Worm (Caenorhabditis elegans) whole organism, L2 larva: Measurements from ENCODE around the gene dnj-20.

Experiments used
- C34F6.9 ChIP-seq: fragments of 150-350 bp; optimal IDR thresholded peaks from 2 replicates; lab custom pipeline; 2014; ENCODE audit warnings: missing biosample characterization, missing genetic modification characterization
- F13H6.1 ChIP-seq: sonication (generic microtip); optimal IDR thresholded peaks from 2 replicates; lab custom pipeline; 2016; ENCODE audit warnings: missing genetic modification characterization, missing compliant biosample characterization
- R02D3.7 ChIP-seq: fragments of 150-350 bp; optimal IDR thresholded peaks from 2 replicates; lab custom pipeline; 2014; ENCODE audit warnings: missing biosample characterization, missing genetic modification characterization
- Y55F3AM.14 ChIP-seq: fragments of 200-800 bp; sonication (Bioruptor generic); optimal IDR thresholded peaks from 2 replicates; lab custom pipeline; 2018; ENCODE audit warnings: mild to moderate bottlenecking, missing genetic modification characterization, missing compliant biosample characterization
- ZK546.5 ChIP-seq: sonication (generic microtip); optimal IDR thresholded peaks from 2 replicates; lab custom pipeline; 2017; ENCODE audit warnings: missing biosample characterization, missing genetic modification characterization
- ama-1 ChIP-seq: fragments of 150-350 bp; optimal IDR thresholded peaks from 2 replicates; lab custom pipeline; 2018; ENCODE audit warnings: inconsistent platforms
- ceh-16 ChIP-seq: fragments of 150-350 bp; optimal IDR thresholded peaks from 2 replicates; lab custom pipeline; 2014; ENCODE audit warnings: missing biosample characterization, missing genetic modification characterization
- crh-2 ChIP-seq: sonication (generic microtip); optimal IDR thresholded peaks from 2 replicates; lab custom pipeline; 2017; ENCODE audit warnings: missing biosample characterization, missing genetic modification characterization
- dmd-4 ChIP-seq: sonication (generic microtip); optimal IDR thresholded peaks from 2 replicates; lab custom pipeline; 2017; ENCODE audit warnings: missing biosample characterization, missing genetic modification characterization
- egl-27 ChIP-seq: sonication (generic microtip); optimal IDR thresholded peaks from 3 replicates; lab custom pipeline; 2017; ENCODE audit warnings: missing biosample characterization, missing genetic modification reagents, missing genetic modification characterization
- elt-1 ChIP-seq: fragments of 150-350 bp; optimal IDR thresholded peaks from 2 replicates; lab custom pipeline; 2014; ENCODE audit warnings: missing biosample characterization, missing genetic modification characterization
- elt-3 ChIP-seq: sonication (generic microtip); optimal IDR thresholded peaks from 2 replicates; lab custom pipeline; 2017; ENCODE audit warnings: missing biosample characterization, missing genetic modification characterization
- gmeb-1 ChIP-seq: fragments of 150-350 bp; optimal IDR thresholded peaks from 2 replicates; lab custom pipeline; 2014; ENCODE audit warnings: missing biosample characterization, missing genetic modification characterization
- lin-11 ChIP-seq: fragments of 150-350 bp; sonication (generic microtip); optimal IDR thresholded peaks from 2 replicates; lab custom pipeline; 2014; ENCODE audit warnings: missing biosample characterization, missing genetic modification characterization, inconsistent platforms, mixed read lengths
- lin-13 ChIP-seq: fragments of 150-350 bp; optimal IDR thresholded peaks from 2 replicates; lab custom pipeline; 2014; ENCODE audit warnings: missing biosample characterization, missing genetic modification reagents, missing genetic modification characterization
- lin-39 ChIP-seq: fragments of 150-350 bp; optimal IDR thresholded peaks from 2 replicates; lab custom pipeline; 2014; ENCODE audit warnings: missing biosample characterization, missing genetic modification reagents, missing genetic modification characterization
- lsy-2 ChIP-seq, 2 experiments: fragments of 150-350 bp in 1 of 2; sonication (generic microtip) in 1 of 2; optimal IDR thresholded peaks; 2 replicates each; lab custom pipeline; 2014 to 2017; ENCODE audit warnings: missing biosample characterization in 2 of 2, missing genetic modification characterization in 2 of 2
- mab-5 ChIP-seq: fragments of 150-350 bp; optimal IDR thresholded peaks from 2 replicates; lab custom pipeline; 2014; ENCODE audit warnings: missing biosample characterization, missing genetic modification characterization
- mbf-1 ChIP-seq: sonication (generic microtip); optimal IDR thresholded peaks from 2 replicates; lab custom pipeline; 2017; ENCODE audit warnings: missing biosample characterization, missing genetic modification characterization
- mdl-1 ChIP-seq, 2 experiments: fragments of 150-350 bp in 1 of 2; sonication (generic microtip) in 1 of 2; optimal IDR thresholded peaks; 2 replicates each; lab custom pipeline; 2017; ENCODE audit warnings: missing biosample characterization in 2 of 2, missing genetic modification characterization in 2 of 2
- nhr-10 ChIP-seq: sonication (generic microtip); optimal IDR thresholded peaks from 2 replicates; lab custom pipeline; 2017; ENCODE audit warnings: missing biosample characterization, missing genetic modification characterization
- nhr-11 ChIP-seq: fragments of 150-350 bp; optimal IDR thresholded peaks from 2 replicates; lab custom pipeline; 2014; ENCODE audit warnings: missing biosample characterization, missing genetic modification characterization
- nhr-129 ChIP-seq: fragments of 150-350 bp; optimal IDR thresholded peaks from 2 replicates; lab custom pipeline; 2014; ENCODE audit warnings: missing biosample characterization, missing genetic modification characterization
- nhr-21 ChIP-seq: fragments of 150-350 bp; optimal IDR thresholded peaks from 2 replicates; lab custom pipeline; 2014; ENCODE audit warnings: missing biosample characterization, missing genetic modification characterization
- nhr-23 ChIP-seq: fragments of 150-350 bp; optimal IDR thresholded peaks from 2 replicates; lab custom pipeline; 2014; ENCODE audit warnings: missing biosample characterization, missing genetic modification reagents, missing genetic modification characterization
- nhr-237 ChIP-seq: fragments of 150-350 bp; optimal IDR thresholded peaks from 2 replicates; lab custom pipeline; 2014; ENCODE audit warnings: missing biosample characterization, missing genetic modification characterization
- nhr-25 ChIP-seq: fragments of 150-350 bp; sonication (generic microtip); optimal IDR thresholded peaks from 3 replicates; lab custom pipeline; 2014; ENCODE audit warnings: missing biosample characterization, missing genetic modification characterization
- nhr-77 ChIP-seq: fragments of 150-350 bp; optimal IDR thresholded peaks from 2 replicates; lab custom pipeline; 2014; ENCODE audit warnings: missing biosample characterization, missing genetic modification characterization
- sem-4 ChIP-seq: fragments of 150-350 bp; optimal IDR thresholded peaks from 2 replicates; lab custom pipeline; 2014; ENCODE audit warnings: missing biosample characterization, missing genetic modification reagents, missing genetic modification characterization
- skn-1 ChIP-seq: sonication (generic microtip); optimal IDR thresholded peaks from 2 replicates; lab custom pipeline; 2017; ENCODE audit warnings: missing biosample characterization, missing genetic modification characterization
- sma-3 ChIP-seq: sonication (generic microtip); optimal IDR thresholded peaks from 2 replicates; lab custom pipeline; 2016; ENCODE audit warnings: missing genetic modification reagents, missing genetic modification characterization, missing compliant biosample characterization
- sma-9 ChIP-seq, 2 experiments: fragments of 150-350 bp in 1 of 2; sonication (generic microtip) in 1 of 2; optimal IDR thresholded peaks; 2 replicates each; lab custom pipeline; 2014 to 2016; ENCODE audit warnings: missing genetic modification characterization in 2 of 2, mild to moderate bottlenecking in 1 of 2, missing biosample characterization in 1 of 2, missing compliant biosample characterization in 1 of 2, missing genetic modification reagents in 1 of 2, moderate library complexity in 1 of 2
- snpc-4 ChIP-seq: fragments of 150-350 bp; optimal IDR thresholded peaks from 2 replicates; lab custom pipeline; 2014; ENCODE audit warnings: missing biosample characterization, missing genetic modification characterization
- unc-39 ChIP-seq: fragments of 150-350 bp; optimal IDR thresholded peaks from 2 replicates; lab custom pipeline; 2014; ENCODE audit warnings: missing biosample characterization, missing genetic modification characterization
- unc-55 ChIP-seq: fragments of 150-350 bp; sonication (generic microtip); optimal IDR thresholded peaks from 3 replicates; lab custom pipeline; 2014; ENCODE audit warnings: missing biosample characterization, missing genetic modification reagents, missing genetic modification characterization
- ztf-1 ChIP-seq: fragments of 200-800 bp; sonication (Bioruptor generic); conservative IDR thresholded peaks from 2 replicates; pipeline ENCODE4 v1.3.6; 2022; ENCODE audit warnings: missing genetic modification characterization, missing compliant biosample characterization
- ztf-11 ChIP-seq: sonication (generic microtip); optimal IDR thresholded peaks from 2 replicates; lab custom pipeline; 2017; ENCODE audit warnings: missing biosample characterization, missing genetic modification characterization
- ztf-4 ChIP-seq: fragments of 150-350 bp; optimal IDR thresholded peaks from 2 replicates; lab custom pipeline; 2014; ENCODE audit warnings: missing biosample characterization, missing genetic modification characterization

The dnj-20 gene

DNA sequence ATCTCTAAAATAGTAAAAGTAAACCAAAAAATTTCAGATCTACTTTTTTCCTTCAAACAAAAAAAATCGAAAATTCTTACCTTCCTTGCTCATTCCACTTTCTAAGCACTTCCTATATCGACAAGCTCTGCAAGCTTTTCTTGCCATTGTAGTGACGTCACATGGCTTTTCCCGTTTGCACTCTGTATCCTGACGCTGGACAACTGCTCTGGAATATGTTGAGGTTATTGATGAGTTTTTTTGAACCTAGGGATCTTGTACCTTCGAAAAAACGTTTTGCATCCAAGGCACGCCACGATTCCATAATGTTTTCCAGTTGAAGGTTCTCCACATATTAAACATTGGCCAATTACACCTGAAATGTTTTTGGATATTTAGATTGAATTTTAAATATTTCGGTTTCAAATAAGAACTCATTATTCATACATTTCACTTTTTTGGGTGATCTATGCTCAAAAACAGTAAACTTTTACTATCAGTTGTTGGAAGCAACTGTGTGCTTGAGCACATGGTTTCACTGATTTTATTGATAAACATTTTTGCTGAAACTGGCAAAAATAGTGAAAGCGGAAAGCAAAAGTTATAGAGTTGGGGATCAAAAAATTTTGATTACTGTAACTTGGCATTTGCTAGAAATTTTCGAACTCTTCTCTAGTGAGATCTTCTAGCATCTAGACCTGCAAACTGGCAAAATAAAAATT lies 23.8 kb downstream of the dnj-20 start:
- TF ChIP-seq mab-5, result no peak
- TF ChIP-seq nhr-77 (tag; lab: Kevin White, UChicago), result no peak
- no peak for TF ChIP-seq mdl-1 (tag; optimal IDR thresholded peaks at IDR 0.05; lab: Kevin White, UChicago)
- TF ChIP-seq elt-1, result no peak
- no peak for TF ChIP-seq mbf-1 (tag; lab: Kevin White, UChicago)
- no peak for TF ChIP-seq nhr-21 (tag; lab: Kevin White, UChicago)
- TF ChIP-seq ZK546.5, result no peak
- no peak for TF ChIP-seq gmeb-1 (tag; lab: Kevin White, UChicago)
- TF ChIP-seq nhr-10 (tag; lab: Kevin White, UChicago), result no peak
- TF ChIP-seq sem-4, result no peak
- TF ChIP-seq F13H6.1 (tag; lab: Kevin White, UChicago), result peak; percentile 41
- TF ChIP-seq egl-27 (tag; lab: Kevin White, UChicago), result no peak
- no peak for TF ChIP-seq R02D3.7 (tag; lab: Kevin White, UChicago)
- TF ChIP-seq dmd-4 (tag; lab: Kevin White, UChicago), result no peak
- no peak for TF ChIP-seq elt-3 (tag; lab: Kevin White, UChicago)
- TF ChIP-seq skn-1 (tag; lab: Kevin White, UChicago), result no peak
- TF ChIP-seq sma-3 (GFP tag; lab: Kevin White, UChicago), result no peak
- no peak for TF ChIP-seq ztf-11 (tag; lab: Kevin White, UChicago)
- TF ChIP-seq unc-55 (GFP tag; lab: Kevin White, UChicago), result no peak
- no peak for TF ChIP-seq nhr-23
- no peak for TF ChIP-seq lin-11 (tag; lab: Kevin White, UChicago)
- TF ChIP-seq ztf-4, result no peak
- TF ChIP-seq lsy-2 (tag; optimal IDR thresholded peaks at IDR 0.05; lab: Kevin White, UChicago), result peak in 1 of 2 experiments; percentile 39
- TF ChIP-seq nhr-129 (tag; lab: Kevin White, UChicago), result peak; percentile 33
- no peak for TF ChIP-seq nhr-25 (tag; lab: Kevin White, UChicago)
- TF ChIP-seq nhr-237 (tag; lab: Kevin White, UChicago), result no peak
- no peak for TF ChIP-seq Y55F3AM.14 (GFP tag; lab: Kevin White, UChicago)
- TF ChIP-seq ztf-1 (GFP tag; lab: Robert Waterston, UW), result no peak
- no peak for TF ChIP-seq lin-39 (tag; lab: Kevin White, UChicago)
- peak; percentile 20 for TF ChIP-seq sma-9 (GFP tag; optimal IDR thresholded peaks at IDR 0.05; lab: Kevin White, UChicago)
- TF ChIP-seq sma-9 (tag; optimal IDR thresholded peaks at IDR 0.05; lab: Kevin White, UChicago), result no peak
- TF ChIP-seq lin-13, result no peak

DNA sequence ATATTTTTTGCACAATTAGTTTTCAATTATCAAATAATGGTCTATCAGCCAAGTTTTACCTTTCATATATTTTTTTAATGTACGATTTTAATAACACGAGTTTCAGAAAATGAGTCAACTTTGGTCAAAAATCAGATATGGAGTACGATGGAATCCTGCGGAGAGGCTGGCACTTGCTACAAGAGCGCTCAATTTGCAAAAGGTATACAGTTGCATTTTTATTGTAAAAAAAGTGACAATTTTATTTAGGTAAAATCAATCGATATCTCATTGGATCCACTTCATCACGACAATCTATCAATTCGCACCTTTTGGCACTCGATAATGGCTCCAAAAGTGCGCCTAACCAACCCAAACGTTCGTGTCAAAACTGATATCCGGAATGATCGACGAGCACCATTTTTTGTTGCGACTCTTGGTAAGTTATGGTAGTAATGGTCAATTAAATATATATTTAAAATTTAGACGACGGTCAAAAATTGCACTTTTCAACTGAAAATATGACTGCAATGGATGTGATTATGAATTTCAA lies 26.4 kb downstream of the dnj-20 start, which contains the start of gene mrpl-53:
Gene mrpl-53, plus strand, starts transcription at position 107 of the 532 bp plus-strand sequence.
- TF ChIP-seq Y55F3AM.14 (GFP tag; lab: Kevin White, UChicago), result peak; percentile 37
- TF ChIP-seq sma-3 (GFP tag; lab: Kevin White, UChicago), result peak; percentile 30
- peak; percentile 5 for TF ChIP-seq sma-9 (GFP tag; optimal IDR thresholded peaks at IDR 0.05; lab: Kevin White, UChicago)
- no peak for TF ChIP-seq sma-9 (tag; optimal IDR thresholded peaks at IDR 0.05; lab: Kevin White, UChicago)
- TF ChIP-seq ama-1 (lab: Kevin White, UChicago), result peak; percentile 5
- no peak for TF ChIP-seq snpc-4 (tag; lab: Kevin White, UChicago)
- peak; percentile 30 for TF ChIP-seq nhr-25 (tag; lab: Kevin White, UChicago)
- TF ChIP-seq skn-1 (tag; lab: Kevin White, UChicago), result no peak

DNA sequence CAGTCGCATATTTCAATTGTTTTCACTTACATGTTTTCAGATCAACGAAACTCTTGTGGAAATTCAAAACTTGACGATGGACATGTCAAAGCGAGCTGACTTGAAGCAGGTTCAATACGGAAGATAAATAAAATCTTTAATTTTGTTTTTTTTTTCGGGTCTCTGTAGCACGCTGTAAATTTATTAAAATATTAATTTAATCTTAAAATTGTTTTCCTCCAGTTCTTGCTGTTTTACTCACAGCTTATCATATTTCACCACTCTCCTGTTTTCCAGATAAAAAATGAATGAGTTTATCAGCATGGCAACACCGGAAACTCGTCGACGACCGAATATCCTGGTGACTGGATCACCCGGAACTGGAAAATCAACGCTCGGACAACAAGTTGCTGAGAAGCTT lies 27.6 kb downstream of the dnj-20 start, which contains the start of gene E02H1.6:
Gene E02H1.6, plus strand, starts transcription at position 301 of the 400 bp plus-strand sequence.
- TF ChIP-seq crh-2 (no peak), ztf-4 (no peak), nhr-129 (tag; lab: Kevin White, UChicago) (no peak), F13H6.1 (tag; lab: Kevin White, UChicago) (no peak), unc-39 (tag; lab: Kevin White, UChicago) (no peak), dmd-4 (tag; lab: Kevin White, UChicago) (no peak), ceh-16 (tag; lab: Kevin White, UChicago) (no peak), Y55F3AM.14 (GFP tag; lab: Kevin White, UChicago) (no peak), ama-1 (lab: Kevin White, UChicago) (no peak), nhr-11 (tag; lab: Kevin White, UChicago) (no peak), ZK546.5 (no peak), nhr-77 (tag; lab: Kevin White, UChicago) (no peak), C34F6.9 (tag; lab: Kevin White, UChicago) (no peak), lin-39 (tag; lab: Kevin White, UChicago) (no peak), mdl-1 (tag; optimal IDR thresholded peaks at IDR 0.05; lab: Kevin White, UChicago) (no peak)
- TF ChIP-seq, all 48 proteins: peak for 0
